Fruit fly (Drosophila melanogaster): ENCODE results near the gene CG44153.

The CG44153 gene

dm6 chr2L:10144236-10144953 lies 35.7 kb downstream of the CG44153 start, which contains the start of gene CG4839 (continued):
- TF ChIP-seq Nf-YA (GFP tag; IDR thresholded peaks at IDR 0.05) (no peak), Jarid2 (GFP tag; optimal IDR thresholded peaks at IDR 0.05) (peak; percentile 18), Abd-B (GFP tag; optimal IDR thresholded peaks at IDR 0.05) (no peak), gro (GFP tag; optimal IDR thresholded peaks at IDR 0.05) (peak; percentile 35), Scr (GFP tag; IDR thresholded peaks at IDR 0.05; ENCODE audit: partially characterized antibody) (no peak), CG4328 (GFP tag; optimal IDR thresholded peaks at IDR 0.05) (no peak), mld (GFP tag; IDR thresholded peaks at IDR 0.05; ENCODE audit: partially characterized antibody) (no peak), CG18011 (GFP tag; optimal IDR thresholded peaks at IDR 0.05) (no peak), CG6254 (GFP tag; optimal IDR thresholded peaks at IDR 0.05) (no peak), CG17829 (tag; optimal IDR thresholded peaks at IDR 0.05) (no peak), B-H2 (GFP tag; optimal IDR thresholded peaks at IDR 0.05) (no peak), BEAF-32 (GFP tag; optimal IDR thresholded peaks at IDR 0.05) (no peak), CG17186 (GFP tag; optimal IDR thresholded peaks at IDR 0.05) (no peak), mam (GFP tag; optimal IDR thresholded peaks at IDR 0.05) (peak; percentile 3), Dbx (GFP tag; IDR thresholded peaks at IDR 0.05) (0 out of 3 replicates have a peak, but pooled peaks have one; percentile 41), CG17568 (GFP tag; optimal IDR thresholded peaks at IDR 0.05) (no peak), org-1 (GFP tag; optimal IDR thresholded peaks at IDR 0.05) (no peak), CG14965 (GFP tag; optimal IDR thresholded peaks at IDR 0.05; ENCODE audit: borderline replicate concordance) (no peak), CG7963 (GFP tag; IDR thresholded peaks at IDR 0.05; ENCODE audit: partially characterized antibody) (no peak), gt (GFP tag; IDR thresholded peaks at IDR 0.05) (no peak), Sin3A (optimal IDR thresholded peaks at IDR 0.05) (no peak), MTF-1 (GFP tag; optimal IDR thresholded peaks at IDR 0.05; ENCODE audit: borderline replicate concordance) (no peak), CG8388 (GFP tag; optimal IDR thresholded peaks at IDR 0.05) (no peak), CG34376 (GFP tag; optimal IDR thresholded peaks at IDR 0.05) (peak; percentile 71), CG16863 (GFP tag; optimal IDR thresholded peaks at IDR 0.05) (no peak), CG12942 (GFP tag; optimal IDR thresholded peaks at IDR 0.05) (no peak), CG18599 (GFP tag; optimal IDR thresholded peaks at IDR 0.05) (peak; percentile 42), ci (GFP tag; IDR thresholded peaks at IDR 0.05) (no peak), CG4282 (GFP tag; optimal IDR thresholded peaks at IDR 0.05) (no peak), CG10366 (GFP tag; IDR thresholded peaks at IDR 0.05) (no peak), pb (GFP tag; optimal IDR thresholded peaks at IDR 0.05) (no peak), crc (GFP tag; optimal IDR thresholded peaks at IDR 0.05) (no peak), Usf (GFP tag; optimal IDR thresholded peaks at IDR 0.05) (no peak), CG12155 (GFP tag; optimal IDR thresholded peaks at IDR 0.05) (no peak), zf30C (GFP tag; optimal IDR thresholded peaks at IDR 0.05) (no peak), CG6791 (GFP tag; IDR thresholded peaks at IDR 0.05; ENCODE audit: partially characterized antibody) (no peak), Atf-2 (GFP tag; optimal IDR thresholded peaks at IDR 0.05) (no peak), Rx (GFP tag; IDR thresholded peaks at IDR 0.05) (no peak), CG3838 (GFP tag; optimal IDR thresholded peaks at IDR 0.05) (no peak), run (tag; optimal IDR thresholded peaks at IDR 0.05) (no peak), tio (GFP tag; optimal IDR thresholded peaks at IDR 0.05) (no peak), sug (tag; optimal IDR thresholded peaks at IDR 0.05) (peak; percentile 73), CG3995 (GFP tag; optimal IDR thresholded peaks at IDR 0.05) (peak; percentile 89), ato (GFP tag; IDR thresholded peaks at IDR 0.05; ENCODE audit: partially characterized antibody) (no peak), C15 (GFP tag; IDR thresholded peaks at IDR 0.05) (no peak), CG32532 (GFP tag; IDR thresholded peaks at IDR 0.05) (peak; percentile 37; the same call in 1 of the 2 replicates), pan (optimal IDR thresholded peaks at IDR 0.05) (no peak), pan (GFP tag; optimal IDR thresholded peaks at IDR 0.05 in 1 of 2, IDR thresholded peaks at IDR 0.05 in 1 of 2) (no peak), CTCF (GFP tag; optimal IDR thresholded peaks at IDR 0.05) (no peak), bcd (GFP tag; optimal IDR thresholded peaks at IDR 0.05) (no peak), Med (GFP tag) (peak; percentile 79)

Measured in whole organism, embryonic.